Fruit fly (Drosophila melanogaster): ENCODE results near the gene mRpL22.

The mRpL22 gene

dm6 chrX:16781055-16781454 lies 2.7 kb upstream of the mRpL22 start:
- no peak for TF ChIP-seq bab1 (GFP tag; optimal IDR thresholded peaks at IDR 0.05)
- no peak for TF ChIP-seq kay (GFP tag; ENCODE audit: borderline replicate concordance)
- no peak for TF ChIP-seq Crg-1 (GFP tag; optimal IDR thresholded peaks at IDR 0.05)
- no peak for TF ChIP-seq CG7101 (tag; optimal IDR thresholded peaks at IDR 0.05)
- no peak for TF ChIP-seq cnc (optimal IDR thresholded peaks at IDR 0.05)
- TF ChIP-seq Mnt (GFP tag; optimal IDR thresholded peaks at IDR 0.05), result no peak
- TF ChIP-seq CG7045 (GFP tag; optimal IDR thresholded peaks at IDR 0.05), result no peak
- TF ChIP-seq CG5204 (GFP tag; optimal IDR thresholded peaks at IDR 0.05), result no peak
- no peak for TF ChIP-seq toe (GFP tag; optimal IDR thresholded peaks at IDR 0.05)
- no peak for TF ChIP-seq cic (GFP tag; optimal IDR thresholded peaks at IDR 0.05)
- no peak for TF ChIP-seq tj (GFP tag; optimal IDR thresholded peaks at IDR 0.05)
- no peak for TF ChIP-seq ovo (GFP tag; optimal IDR thresholded peaks at IDR 0.05)

- TF ChIP-seq Hr96 (GFP tag; optimal IDR thresholded peaks at IDR 0.05) (no peak), CG14711 (tag; optimal IDR thresholded peaks at IDR 0.05) (peak; percentile 13), CG11617 (GFP tag; optimal IDR thresholded peaks at IDR 0.05) (peak; percentile 28), Clk (GFP tag; optimal IDR thresholded peaks at IDR 0.05) (no peak), CG1620 (GFP tag; optimal IDR thresholded peaks at IDR 0.05) (no peak), Mnt (GFP tag; optimal IDR thresholded peaks at IDR 0.05) (peak; percentile 10), tj (GFP tag; optimal IDR thresholded peaks at IDR 0.05) (no peak), pad (GFP tag; optimal IDR thresholded peaks at IDR 0.05) (no peak), CG33017 (tag; optimal IDR thresholded peaks at IDR 0.05) (no peak), cic (GFP tag; optimal IDR thresholded peaks at IDR 0.05) (no peak), CG7101 (tag; optimal IDR thresholded peaks at IDR 0.05) (no peak), toe (GFP tag; optimal IDR thresholded peaks at IDR 0.05) (no peak), Crg-1 (GFP tag; optimal IDR thresholded peaks at IDR 0.05) (no peak), ovo (GFP tag; optimal IDR thresholded peaks at IDR 0.05) (no peak), CG12768 (GFP tag; optimal IDR thresholded peaks at IDR 0.05) (no peak), bab1 (GFP tag; optimal IDR thresholded peaks at IDR 0.05) (no peak), CG5204 (GFP tag; optimal IDR thresholded peaks at IDR 0.05) (no peak), CG7045 (GFP tag; optimal IDR thresholded peaks at IDR 0.05) (no peak), cnc (optimal IDR thresholded peaks at IDR 0.05) (no peak), kay (GFP tag; ENCODE audit: borderline replicate concordance) (no peak)
Measured at dm6 chrX:16782175-16782916, 1.4 kb upstream of the mRpL22 start.

- no peak for TF ChIP-seq ovo (GFP tag; optimal IDR thresholded peaks at IDR 0.05)
- TF ChIP-seq CG7045 (GFP tag; optimal IDR thresholded peaks at IDR 0.05), result no peak
- no peak for TF ChIP-seq tj (GFP tag; optimal IDR thresholded peaks at IDR 0.05)
- no peak for TF ChIP-seq bab1 (GFP tag; optimal IDR thresholded peaks at IDR 0.05)
- TF ChIP-seq kay (GFP tag; ENCODE audit: borderline replicate concordance), result no peak
- no peak for TF ChIP-seq CG12768 (GFP tag; optimal IDR thresholded peaks at IDR 0.05)
- TF ChIP-seq toe (GFP tag; optimal IDR thresholded peaks at IDR 0.05), result no peak
Measured at dm6 chrX:16783141-16783715, 505 bp upstream of the mRpL22 start, which contains the start of gene if. TSS of gene if (minus strand) at chrX:16783434.

- TF ChIP-seq CG33017 (tag; optimal IDR thresholded peaks at IDR 0.05) (no peak), kay (GFP tag; ENCODE audit: borderline replicate concordance) (no peak), Mnt (GFP tag; optimal IDR thresholded peaks at IDR 0.05) (no peak), bab1 (GFP tag; optimal IDR thresholded peaks at IDR 0.05) (no peak), cic (GFP tag; optimal IDR thresholded peaks at IDR 0.05) (no peak), CG1620 (GFP tag; optimal IDR thresholded peaks at IDR 0.05) (no peak), toe (GFP tag; optimal IDR thresholded peaks at IDR 0.05) (no peak), CG11617 (GFP tag; optimal IDR thresholded peaks at IDR 0.05) (no peak)
Measured at dm6 chrX:16786860-16787415, 3.2 kb downstream of the mRpL22 start, which contains the start of the genes CG9609 and Sap30. TSS of gene CG9609 (minus strand) at chrX:16787008. TSS of gene Sap30 (plus strand) at chrX:16787283.

- TF ChIP-seq ovo (GFP tag; optimal IDR thresholded peaks at IDR 0.05) (no peak), Crg-1 (GFP tag; optimal IDR thresholded peaks at IDR 0.05) (peak; percentile 12), CG14711 (tag; optimal IDR thresholded peaks at IDR 0.05) (peak; percentile 17), CG11617 (GFP tag; optimal IDR thresholded peaks at IDR 0.05) (peak; percentile 7), CG7101 (tag; optimal IDR thresholded peaks at IDR 0.05) (peak; percentile 58), bab1 (GFP tag; optimal IDR thresholded peaks at IDR 0.05) (peak; percentile 3)
Measured at dm6 chrX:16787416-16787900, 3.7 kb downstream of the mRpL22 start.

dm6 chrX:16791058-16791457 lies 7.3 kb downstream of the mRpL22 start, which contains the start of gene Rrp45:
TSS of gene Rrp45 (minus strand) at chrX:16791266.
- TF ChIP-seq CG1620 (GFP tag; optimal IDR thresholded peaks at IDR 0.05) (peak; percentile 25), CG33017 (tag; optimal IDR thresholded peaks at IDR 0.05) (no peak), toe (GFP tag; optimal IDR thresholded peaks at IDR 0.05) (no peak), CG5204 (GFP tag; optimal IDR thresholded peaks at IDR 0.05) (no peak), bab1 (GFP tag; optimal IDR thresholded peaks at IDR 0.05) (no peak), CG7045 (GFP tag; optimal IDR thresholded peaks at IDR 0.05) (no peak), tj (GFP tag; optimal IDR thresholded peaks at IDR 0.05) (no peak), kay (GFP tag; ENCODE audit: borderline replicate concordance) (no peak), Mnt (GFP tag; optimal IDR thresholded peaks at IDR 0.05) (peak; percentile 90)
